Worm (Caenorhabditis elegans) whole organism, L4/young adult: ENCODE measurements around the gene T10D4.1.

Experiments used
- dao-5 ChIP-seq: sonication (generic microtip); optimal IDR thresholded peaks from 2 replicates; lab custom pipeline; 2016; ENCODE audit warnings: missing genotype, missing genetic modification characterization, moderate library complexity, missing compliant biosample characterization
- him-1 ChIP-seq: sonication (generic microtip); optimal IDR thresholded peaks from 2 replicates; lab custom pipeline; 2016; ENCODE audit warnings: missing genotype, missing genetic modification reagents, missing genetic modification characterization, missing compliant biosample characterization

DNA sequence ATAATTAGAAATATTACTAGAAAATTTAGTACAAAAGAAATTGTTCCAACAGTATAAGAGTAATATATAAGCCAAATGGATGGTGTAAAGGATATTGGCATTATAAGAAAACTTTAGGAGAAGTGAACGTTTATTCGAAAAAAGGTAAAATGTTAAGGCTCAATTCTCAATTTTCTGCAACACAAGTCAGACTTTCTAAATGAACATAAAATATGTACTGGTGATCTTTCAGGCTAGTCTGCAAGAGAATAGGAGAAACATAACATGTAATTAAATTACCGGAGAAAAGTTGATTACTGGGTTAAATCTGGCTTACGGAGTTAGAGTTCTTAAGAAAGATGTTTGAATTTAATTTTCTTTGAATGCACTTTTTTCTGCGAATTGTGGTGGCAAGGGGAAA, 6.8 kb downstream of the T10D4.1 start, which contains the start of gene sri-33:
- TF ChIP-seq dao-5 (no peak), him-1 (tag; lab: Kevin White, UChicago) (no peak)
